Worm (Caenorhabditis elegans): ENCODE measurements around the gene egl-44.

ce11 chrII:5957803-5958367, 29.3 kb downstream of the egl-44 start:
- TF ChIP-seq pha-4 (tag; optimal IDR thresholded peaks at IDR 0.05): no peak
- no peak for TF ChIP-seq egl-27 (tag; optimal IDR thresholded peaks at IDR 0.05)
